Worm (Caenorhabditis elegans) whole organism, L4/young adult: ENCODE results near the gene ugt-45.

ENCODE experiments used
- W03F9.2 ChIP-seq: fragments of 150-350 bp; optimal IDR thresholded peaks from 2 replicates; lab custom pipeline; 2014; ENCODE audit warnings: missing biosample characterization, missing genetic modification characterization
- dao-5 ChIP-seq: sonication (generic microtip); optimal IDR thresholded peaks from 2 replicates; lab custom pipeline; 2016; ENCODE audit warnings: missing genotype, missing genetic modification characterization, moderate library complexity, missing compliant biosample characterization
- him-1 ChIP-seq: sonication (generic microtip); optimal IDR thresholded peaks from 2 replicates; lab custom pipeline; 2016; ENCODE audit warnings: missing genotype, missing genetic modification reagents, missing genetic modification characterization, missing compliant biosample characterization

Gene ugt-45

ce11 chrIV:3745806-3746205 lies 5.1 kb downstream of the ugt-45 start:
- TF ChIP-seq him-1 (tag; lab: Kevin White, UChicago) (no peak), dao-5 (tag; lab: Kevin White, UChicago) (no peak), W03F9.2 (tag; lab: Kevin White, UChicago) (no peak)

ce11 chrIV:3743748-3744147 lies 7.2 kb downstream of the ugt-45 start, which contains the start of gene siah-1:
Gene siah-1, plus strand, starts transcription at chrIV:3744048.
- TF ChIP-seq dao-5 (tag; lab: Kevin White, UChicago) (no peak), W03F9.2 (tag; lab: Kevin White, UChicago) (no peak), him-1 (tag; lab: Kevin White, UChicago) (no peak)

- TF ChIP-seq dao-5 (tag; lab: Kevin White, UChicago), result no peak
- TF ChIP-seq W03F9.2 (tag; lab: Kevin White, UChicago), result peak; percentile 48
Measured at ce11 chrIV:3742426-3742839, 8.5 kb downstream of the ugt-45 start.

ce11 chrIV:3741874-3742273 lies 9.0 kb downstream of the ugt-45 start:
- no peak for TF ChIP-seq W03F9.2 (tag; lab: Kevin White, UChicago)
- TF ChIP-seq him-1 (tag; lab: Kevin White, UChicago), result no peak
- no peak for TF ChIP-seq dao-5 (tag; lab: Kevin White, UChicago)

- TF ChIP-seq him-1 (tag; lab: Kevin White, UChicago), result no peak
- peak; percentile 18 for TF ChIP-seq W03F9.2 (tag; lab: Kevin White, UChicago)
- TF ChIP-seq dao-5 (tag; lab: Kevin White, UChicago), result no peak
Measured at ce11 chrIV:3740830-3741477, 9.9 kb downstream of the ugt-45 start, which contains the start of gene nape-1. Gene nape-1, minus strand, starts transcription at chrIV:3740880.

- no peak for TF ChIP-seq dao-5 (tag; lab: Kevin White, UChicago)
- no peak for TF ChIP-seq him-1 (tag; lab: Kevin White, UChicago)
- no peak for TF ChIP-seq W03F9.2 (tag; lab: Kevin White, UChicago)
Measured at ce11 chrIV:3738655-3739403, 12.1 kb downstream of the ugt-45 start, which contains the start of gene nape-2. Gene nape-2, minus strand, starts transcription at chrIV:3738925.

ce11 chrIV:3736244-3736643 lies 14.7 kb downstream of the ugt-45 start:
- TF ChIP-seq W03F9.2 (tag; lab: Kevin White, UChicago), result no peak
- TF ChIP-seq him-1 (tag; lab: Kevin White, UChicago), result no peak
- no peak for TF ChIP-seq dao-5 (tag; lab: Kevin White, UChicago)

ce11 chrIV:3733287-3733686 lies 17.6 kb downstream of the ugt-45 start:
- no peak for TF ChIP-seq him-1 (tag; lab: Kevin White, UChicago)
- no peak for TF ChIP-seq dao-5 (tag; lab: Kevin White, UChicago)
- no peak for TF ChIP-seq W03F9.2 (tag; lab: Kevin White, UChicago)

ce11 chrIV:3731430-3731829 lies 19.5 kb downstream of the ugt-45 start:
- TF ChIP-seq W03F9.2 (tag; lab: Kevin White, UChicago) (no peak), him-1 (tag; lab: Kevin White, UChicago) (no peak), dao-5 (tag; lab: Kevin White, UChicago) (no peak)

- TF ChIP-seq him-1 (tag; lab: Kevin White, UChicago) (no peak), dao-5 (tag; lab: Kevin White, UChicago) (no peak), W03F9.2 (tag; lab: Kevin White, UChicago) (peak; percentile 83)
Measured at ce11 chrIV:3725845-3726244, 25.1 kb downstream of the ugt-45 start, which contains the start of gene smgl-2. Gene smgl-2, plus strand, starts transcription at chrIV:3726164.

- no peak for TF ChIP-seq him-1 (tag; lab: Kevin White, UChicago)
- TF ChIP-seq W03F9.2 (tag; lab: Kevin White, UChicago), result no peak
- no peak for TF ChIP-seq dao-5 (tag; lab: Kevin White, UChicago)
Measured at ce11 chrIV:3725361-3725760, 25.5 kb downstream of the ugt-45 start, which contains the start of gene Y37E11AM.2. Gene Y37E11AM.2, minus strand, starts transcription at chrIV:3725461.

ce11 chrIV:3722690-3723089 lies 28.2 kb downstream of the ugt-45 start, which contains the start of gene Y37E11AM.4:
Gene Y37E11AM.4, minus strand, starts transcription at chrIV:3722790.
- TF ChIP-seq dao-5 (tag; lab: Kevin White, UChicago) (no peak), W03F9.2 (tag; lab: Kevin White, UChicago) (no peak), him-1 (tag; lab: Kevin White, UChicago) (no peak)

ce11 chrIV:3721973-3722372 lies 28.9 kb downstream of the ugt-45 start:
- no peak for TF ChIP-seq dao-5 (tag; lab: Kevin White, UChicago)
- no peak for TF ChIP-seq W03F9.2 (tag; lab: Kevin White, UChicago)
